Worm (Caenorhabditis elegans) whole organism, mixed stage, embryonic: ENCODE measurements around the gene F46C5.10.

Source experiments
- blmp-1 ChIP-seq: fragments of 150-350 bp; optimal IDR thresholded peaks from 2 replicates; lab custom pipeline; 2014; ENCODE audit warnings: missing biosample characterization, missing genetic modification characterization
- ces-1 ChIP-seq: fragments of 150-350 bp; optimal IDR thresholded peaks from 2 replicates; lab custom pipeline; 2014; ENCODE audit warnings: missing biosample characterization, missing genetic modification reagents, missing genetic modification characterization
- flh-1 ChIP-seq: fragments of 200-800 bp; sonication (Bioruptor generic); optimal IDR thresholded peaks from 2 replicates; lab custom pipeline; 2018; ENCODE audit warnings: mild to moderate bottlenecking, missing genetic modification characterization, moderate library complexity, missing compliant biosample characterization
- lin-13 ChIP-seq: fragments of 150-350 bp; optimal IDR thresholded peaks from 2 replicates; lab custom pipeline; 2014; ENCODE audit warnings: missing biosample characterization, missing genetic modification characterization
- mep-1 ChIP-seq: fragments of 150-350 bp; optimal IDR thresholded peaks from 2 replicates; lab custom pipeline; 2017; ENCODE audit warnings: missing biosample characterization, missing genetic modification reagents, missing genetic modification characterization, inconsistent platforms
- nhr-12 ChIP-seq: fragments of 150-350 bp; optimal IDR thresholded peaks from 2 replicates; lab custom pipeline; 2014; ENCODE audit warnings: missing biosample characterization, missing genetic modification characterization
- nhr-28 ChIP-seq: fragments of 150-350 bp; optimal IDR thresholded peaks from 2 replicates; lab custom pipeline; 2014; ENCODE audit warnings: missing biosample characterization, missing genetic modification characterization
- nhr-76 ChIP-seq: sonication (generic microtip); optimal IDR thresholded peaks from 2 replicates; lab custom pipeline; 2017; ENCODE audit warnings: missing biosample characterization, missing genetic modification characterization
- pha-4 ChIP-seq: fragments of 150-350 bp; optimal IDR thresholded peaks from 2 replicates; lab custom pipeline; 2018; ENCODE audit warnings: missing biosample characterization, missing genetic modification reagents, missing genetic modification characterization
- sptf-1 ChIP-seq: sonication (generic microtip); optimal IDR thresholded peaks from 2 replicates; lab custom pipeline; 2017; ENCODE audit warnings: mild to moderate bottlenecking, missing genetic modification characterization, moderate library complexity, missing compliant biosample characterization
- unc-39 ChIP-seq: fragments of 150-350 bp; optimal IDR thresholded peaks from 2 replicates; lab custom pipeline; 2014; ENCODE audit warnings: missing biosample characterization, missing genetic modification characterization
- unc-62 ChIP-seq: fragments of 150-350 bp; optimal IDR thresholded peaks from 2 replicates; lab custom pipeline; 2014; ENCODE audit warnings: missing biosample characterization, missing genetic modification reagents, missing genetic modification characterization

DNA sequence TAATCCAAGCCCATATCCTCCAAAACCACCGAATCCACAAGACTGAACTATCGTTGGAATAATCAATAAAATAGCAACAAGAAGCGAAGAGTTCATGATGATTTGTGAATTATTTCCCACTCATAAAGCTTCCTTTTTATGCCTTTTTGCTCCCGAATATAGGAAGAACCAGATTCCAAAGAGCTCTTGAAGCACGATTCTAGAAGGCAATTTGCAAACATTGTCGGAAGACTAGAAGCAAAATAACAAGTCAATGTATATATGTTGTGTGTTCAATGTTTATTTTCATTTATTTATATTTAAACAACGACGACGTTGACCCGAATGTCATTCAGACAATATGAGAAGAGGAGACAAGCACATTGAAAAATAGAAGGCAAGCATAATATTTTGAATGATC lies 26.2 kb downstream of the F46C5.10 start, which contains the start of gene idpa-2:
- TF ChIP-seq lin-13 (tag; lab: Kevin White, UChicago) (no peak), sptf-1 (no peak), unc-39 (tag; lab: Kevin White, UChicago) (no peak), nhr-12 (tag; lab: Kevin White, UChicago) (no peak), ces-1 (GFP tag; lab: Kevin White, UChicago) (no peak), pha-4 (no peak), mep-1 (tag; lab: Kevin White, UChicago) (no peak), blmp-1 (tag; lab: Kevin White, UChicago) (no peak), flh-1 (GFP tag; lab: Kevin White, UChicago) (no peak), unc-62 (GFP tag; lab: Kevin White, UChicago) (no peak), nhr-28 (tag; lab: Kevin White, UChicago) (no peak), nhr-76 (tag; lab: Kevin White, UChicago) (no peak)
